Fruit fly (Drosophila melanogaster) whole organism, embryonic: Measurements from ENCODE around the gene Ccp84Ac.

Source experiments
- CG12236 ChIP-seq: fragments of 200-800 bp; sonication (Bioruptor generic); optimal IDR thresholded peaks from 2 replicates; lab custom pipeline; 2016; ENCODE audit warnings: missing biosample characterization, missing genetic modification characterization
- CG14050 ChIP-seq: fragments of 200-800 bp; sonication (Bioruptor generic); IDR thresholded peaks from 3 replicates; pipeline ENCODE4 v1.3.6; 2022; ENCODE audit warnings: missing biosample characterization, missing genetic modification characterization
- CG16779 ChIP-seq: fragments of 200-800 bp; sonication (Bioruptor generic); IDR thresholded peaks from 2 replicates; pipeline ENCODE4 v1.3.6; 2022; ENCODE audit warnings: missing biosample characterization, missing genetic modification characterization
- CG1832 ChIP-seq: fragments of 200-800 bp; sonication (Bioruptor generic); optimal IDR thresholded peaks from 2 replicates; lab custom pipeline; 2017; ENCODE audit warnings: missing biosample characterization, mild to moderate bottlenecking, missing genetic modification characterization, inconsistent platforms
- CG4707 ChIP-seq: fragments of 200-800 bp; sonication (Bioruptor generic); optimal IDR thresholded peaks from 2 replicates; lab custom pipeline; 2018; ENCODE audit warnings: missing biosample characterization, mild to moderate bottlenecking, missing genetic modification characterization, moderate library complexity
- CG8388 ChIP-seq: fragments of 200-800 bp; sonication (Bioruptor generic); optimal IDR thresholded peaks from 2 replicates; lab custom pipeline; 2019; ENCODE audit warnings: missing biosample characterization, mild to moderate bottlenecking, missing genetic modification characterization, moderate library complexity
- Fer1 ChIP-seq: fragments of 200-800 bp; sonication (Bioruptor generic); optimal IDR thresholded peaks from 2 replicates; lab custom pipeline; 2017; ENCODE audit warnings: missing biosample characterization, mild to moderate bottlenecking, missing genetic modification characterization
- MBD-R2 ChIP-seq: fragments of 200-800 bp; sonication (Bioruptor generic); IDR thresholded peaks from 2 replicates; pipeline ENCODE4 v1.3.6; 2022; ENCODE audit warnings: missing biosample characterization, missing genetic modification characterization
- NC2α ChIP-seq: fragments of 200-800 bp; sonication (Bioruptor generic); optimal IDR thresholded peaks from 2 replicates; lab custom pipeline; 2016; ENCODE audit warnings: missing biosample characterization, missing genetic modification characterization
- ham ChIP-seq: fragments of 200-800 bp; sonication (Bioruptor generic); IDR thresholded peaks from 2 replicates; pipeline ENCODE4 v1.3.6; 2022; ENCODE audit warnings: missing biosample characterization, missing genetic modification characterization
- salm ChIP-seq: fragments of 200-800 bp; sonication (Bioruptor generic); optimal IDR thresholded peaks from 2 replicates; lab custom pipeline; 2018; ENCODE audit warnings: missing biosample characterization, mild to moderate bottlenecking, missing genetic modification characterization
- sim ChIP-seq: fragments of 200-800 bp; sonication (Bioruptor generic); IDR thresholded peaks from 2 replicates; pipeline ENCODE4 v1.3.6; 2022; ENCODE audit warnings: missing biosample characterization, missing genetic modification characterization

dm6 chr3R:6692432-6692831 is 3.6 kb downstream of the Ccp84Ac start, which contains the start of gene Ccp84Ad:
- TF ChIP-seq sim (GFP tag; lab: Robert Waterston, UW) (no peak), MBD-R2 (GFP tag; lab: Robert Waterston, UW) (no peak), CG12236 (GFP tag; lab: Kevin White, UChicago) (no peak), CG8388 (GFP tag; lab: Kevin White, UChicago) (no peak), CG4707 (GFP tag; lab: Kevin White, UChicago) (no peak), salm (tag; lab: Kevin White, UChicago) (no peak), ham (GFP tag; lab: Robert Waterston, UW) (no peak), Fer1 (no peak), CG1832 (GFP tag; lab: Kevin White, UChicago) (no peak), CG14050 (GFP tag; lab: Robert Waterston, UW) (no peak), NC2α (GFP tag; lab: Kevin White, UChicago) (no peak), CG16779 (GFP tag; lab: Robert Waterston, UW) (no peak)
